Worm (Caenorhabditis elegans): Measurements from ENCODE around the gene str-63.
"Not testable (repeated sequence)": the region's sequence is repeated elsewhere in the genome, so short reads cannot be mapped to it uniquely, and the experiment has no call there.

DNA sequence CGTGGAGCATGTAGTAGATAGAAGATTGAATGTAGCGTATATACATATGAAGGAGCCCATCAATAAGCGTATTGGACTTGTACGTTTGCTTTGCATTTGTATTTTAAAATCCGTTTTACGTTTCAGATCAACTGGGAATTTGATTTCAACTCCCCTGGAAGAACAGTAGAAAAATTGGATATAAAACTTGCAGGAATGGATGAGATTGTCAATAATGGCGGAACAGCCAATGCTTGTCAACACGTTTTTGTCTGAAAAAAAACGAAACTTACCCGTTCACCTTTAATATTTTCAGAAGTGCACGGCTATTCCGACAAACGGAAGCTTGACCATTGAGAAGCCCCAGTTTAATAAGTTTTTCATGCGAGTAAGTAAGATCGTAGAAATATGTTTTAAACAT is 16.4 kb downstream of the str-63 start, which contains the start of gene C04E12.2:
- not testable (repeated sequence) for TF ChIP-seq fos-1, zag-1, lsy-2 (tag; optimal IDR thresholded peaks at IDR 0.05)
